Fruit fly (Drosophila melanogaster) whole organism, prepupa: ENCODE results near the gene CG43175.

Experiments
- CG1621 ChIP-seq: fragments of 200-800 bp; sonication (Bioruptor generic); optimal IDR thresholded peaks from 3 replicates; lab custom pipeline; 2018; ENCODE audit warnings: missing biosample characterization, mild to moderate bottlenecking, missing genetic modification characterization
- CG8632 ChIP-seq: fragments of 200-800 bp; sonication (Bioruptor generic); optimal IDR thresholded peaks from 3 replicates; lab custom pipeline; 2016; ENCODE audit warnings: missing biosample characterization, missing genetic modification characterization
- Gug ChIP-seq: fragments of 200-800 bp; sonication (Bioruptor generic); IDR thresholded peaks from 2 replicates; pipeline ENCODE4 v1.3.6; 2022; ENCODE audit warnings: missing biosample characterization, missing genetic modification characterization

DNA sequence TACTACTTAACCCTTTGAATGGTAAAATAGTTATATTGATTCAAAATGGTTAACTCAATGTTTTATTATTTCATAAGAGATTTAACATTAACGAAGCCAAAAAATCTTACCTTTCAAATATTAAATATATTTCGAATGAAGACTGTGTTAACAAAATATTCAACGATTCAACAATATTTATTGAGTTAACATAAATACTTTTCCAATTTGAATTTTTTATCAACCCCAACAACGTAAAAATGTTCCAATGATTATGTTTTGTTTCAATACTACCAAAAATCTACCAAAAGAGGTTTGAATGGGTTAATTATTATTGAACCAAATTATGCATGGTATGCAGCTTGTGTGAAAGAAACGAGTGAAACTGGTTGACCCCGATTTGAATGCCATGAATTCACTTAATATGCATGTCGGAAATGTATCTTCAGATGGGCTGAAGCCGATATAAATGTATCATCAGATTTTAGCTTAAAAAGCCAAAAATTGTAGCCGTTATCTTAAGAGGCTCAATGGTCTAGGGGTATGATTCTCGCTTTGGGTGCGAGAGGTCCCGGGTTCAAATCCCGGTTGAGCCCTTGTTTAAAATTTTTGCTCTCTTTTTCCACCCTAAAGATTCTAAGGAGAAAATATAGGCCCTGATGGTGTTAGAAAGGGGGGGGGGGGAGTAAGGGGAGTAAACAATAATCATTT, 804 bp downstream of the CG43175 start:
- TF ChIP-seq Gug (GFP tag; lab: Robert Waterston, UW): no peak
- TF ChIP-seq CG1621 (tag; lab: Kevin White, UChicago): no peak
- TF ChIP-seq CG8632 (GFP tag; lab: Kevin White, UChicago): no peak
